Worm (Caenorhabditis elegans): ENCODE results near the gene pdk-1.
A peak's percentile ranks its signal among the peaks of the same experiment; 100 is the strongest.

The pdk-1 gene

DNA sequence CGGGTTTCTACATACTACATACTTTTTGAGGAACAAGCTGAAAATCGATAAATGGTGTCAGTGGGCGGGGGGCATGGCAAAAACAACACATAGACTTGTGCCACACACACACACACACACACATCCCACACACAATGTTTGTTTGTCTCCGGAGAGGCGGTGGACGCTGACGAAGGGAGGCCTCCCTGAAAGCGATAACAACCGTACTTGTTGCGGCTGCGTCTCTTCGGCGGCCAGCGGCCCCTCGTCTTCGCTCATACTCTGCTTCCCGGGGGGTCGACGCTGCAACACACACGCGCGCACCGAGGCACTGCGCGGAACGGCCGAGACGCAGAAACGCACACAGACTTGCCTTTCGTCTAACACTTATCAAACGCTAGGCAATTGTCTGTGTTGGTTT, 1.4 kb upstream of the pdk-1 start (continued):
- peak; percentile 42 for TF ChIP-seq aha-1 (tag)
- no peak for TF ChIP-seq Y5F2A.4 (GFP tag; optimal IDR thresholded peaks at IDR 0.05)
- TF ChIP-seq egl-43 (GFP tag; IDR thresholded peaks at IDR 0.05) = peak; percentile 72
- no peak for TF ChIP-seq zag-1 (tag; optimal IDR thresholded peaks at IDR 0.05)
- TF ChIP-seq spr-3 (GFP tag; optimal IDR thresholded peaks at IDR 0.05) = no peak
- peak in 1 of 2 experiments; percentile 26 for TF ChIP-seq lsy-2 (tag; optimal IDR thresholded peaks at IDR 0.05)
- peak; percentile 33 for TF ChIP-seq nhr-102 (tag; optimal IDR thresholded peaks at IDR 0.05)
- TF ChIP-seq zfp-3 (GFP tag; conservative IDR thresholded peaks at IDR 0.05) = no peak
- no peak for TF ChIP-seq F10B5.3 (tag; optimal IDR thresholded peaks at IDR 0.05)
- no peak for TF ChIP-seq daf-19 (GFP tag; conservative IDR thresholded peaks at IDR 0.05)
- no peak for TF ChIP-seq Y105C5A.15 (GFP tag; IDR thresholded peaks at IDR 0.05)
- TF ChIP-seq fkh-10 (GFP tag; optimal IDR thresholded peaks at IDR 0.05) = no peak
- TF ChIP-seq madf-5 (GFP tag; IDR thresholded peaks at IDR 0.05) = no peak
- TF ChIP-seq Y75B8A.6 (GFP tag; IDR thresholded peaks at IDR 0.05) = no peak
- TF ChIP-seq unc-62 (GFP tag; optimal IDR thresholded peaks at IDR 0.05 in 1 of 2) = no peak
- no peak for TF ChIP-seq unc-62 (tag; optimal IDR thresholded peaks at IDR 0.05)
- TF ChIP-seq ztf-11 (tag; optimal IDR thresholded peaks at IDR 0.05) = no peak
- TF ChIP-seq tra-1 (GFP tag; IDR thresholded peaks at IDR 0.05) = peak; percentile 69; the same call in 1 of the 2 replicates
- peak; percentile 43 for TF ChIP-seq nhr-77 (tag; optimal IDR thresholded peaks at IDR 0.05)
- TF ChIP-seq nhr-11 (tag; optimal IDR thresholded peaks at IDR 0.05) = peak; percentile 27
- no peak for TF ChIP-seq ama-1 (optimal IDR thresholded peaks at IDR 0.05)
- TF ChIP-seq unc-130 (GFP tag; optimal IDR thresholded peaks at IDR 0.05) = no peak
- no peak for TF ChIP-seq nhr-42 (GFP tag; IDR thresholded peaks at IDR 0.05)
- peak; percentile 70 for TF ChIP-seq nhr-6 (tag; optimal IDR thresholded peaks at IDR 0.05)
- TF ChIP-seq dmd-8 (GFP tag; IDR thresholded peaks at IDR 0.05) = 0 out of 2 replicates have a peak, but pooled peaks have one; percentile 9
- TF ChIP-seq gei-8 (GFP tag; optimal IDR thresholded peaks at IDR 0.05) = no peak
- no peak for TF ChIP-seq D1046.2 (GFP tag; IDR thresholded peaks at IDR 0.05)
- no peak for TF ChIP-seq nhr-111 (GFP tag; optimal IDR thresholded peaks at IDR 0.05)
- TF ChIP-seq R02D3.7 (tag; optimal IDR thresholded peaks at IDR 0.05) = no peak
- TF ChIP-seq pqm-1 (tag; optimal IDR thresholded peaks at IDR 0.05) = peak; percentile 25
- TF ChIP-seq F44E2.7 (GFP tag; IDR thresholded peaks at IDR 0.05) = no peak
- no peak for TF ChIP-seq unc-39 (tag; optimal IDR thresholded peaks at IDR 0.05)
- peak; percentile 32 to 66 for TF ChIP-seq daf-16 (GFP tag; optimal IDR thresholded peaks at IDR 0.05)
- peak; percentile 84 for TF ChIP-seq daf-16 (tag; optimal IDR thresholded peaks at IDR 0.05)
- TF ChIP-seq madf-9 (GFP tag; conservative IDR thresholded peaks at IDR 0.05) = no peak; the same call in 1 of the 2 replicates
- peak; percentile 81 to 85 for TF ChIP-seq mdl-1 (tag; optimal IDR thresholded peaks at IDR 0.05)
- TF ChIP-seq F49E8.2 (tag; optimal IDR thresholded peaks at IDR 0.05; ENCODE audit: borderline replicate concordance) = no peak
- 0 out of 2 replicates have a peak, but pooled peaks have one; percentile 36 for TF ChIP-seq nhr-41 (GFP tag; IDR thresholded peaks at IDR 0.05)
- TF ChIP-seq hlh-30 (tag; optimal IDR thresholded peaks at IDR 0.05; ENCODE audit: insufficient read depth) = peak; percentile 66

DNA sequence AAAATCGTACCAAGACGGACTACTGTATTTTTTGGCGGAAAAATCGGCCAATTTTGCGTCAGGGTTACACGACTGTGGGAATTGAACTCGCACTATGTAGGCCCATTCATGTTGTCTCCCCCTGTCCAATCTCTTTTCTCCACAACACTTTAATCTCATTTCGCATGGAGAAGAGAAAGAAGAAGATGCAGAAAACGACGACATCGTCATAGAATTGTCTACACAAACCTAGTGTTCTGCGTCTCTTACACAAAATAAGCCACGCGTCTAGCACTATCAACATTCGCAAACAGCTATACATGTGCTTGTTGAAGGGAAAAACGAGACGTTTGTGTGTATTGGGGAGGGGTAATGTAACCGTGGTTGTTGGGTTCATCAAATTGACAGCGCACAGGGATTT, 1.9 kb downstream of the pdk-1 start:
- TF ChIP-seq ama-1 (optimal IDR thresholded peaks at IDR 0.05) = no peak
- TF ChIP-seq pqm-1 (tag; optimal IDR thresholded peaks at IDR 0.05) = peak; percentile 4
- peak; percentile 96 for TF ChIP-seq mxl-3 (GFP tag; optimal IDR thresholded peaks at IDR 0.05)
- TF ChIP-seq Y5F2A.4 (GFP tag; optimal IDR thresholded peaks at IDR 0.05) = peak; percentile 64
- peak; percentile 90 for TF ChIP-seq mes-2 (tag; optimal IDR thresholded peaks at IDR 0.05; ENCODE audit: poor library complexity, severe bottlenecking)
- TF ChIP-seq rbr-2 (tag; optimal IDR thresholded peaks at IDR 0.05) = peak; percentile 87
- TF ChIP-seq cey-2 (tag; optimal IDR thresholded peaks at IDR 0.05; ENCODE audit: borderline replicate concordance, insufficient read depth) = no peak
- peak; percentile 93 for TF ChIP-seq nhr-77 (tag; optimal IDR thresholded peaks at IDR 0.05)
- TF ChIP-seq F10B5.3 (tag; optimal IDR thresholded peaks at IDR 0.05) = peak; percentile 15
- TF ChIP-seq spr-1 (tag; optimal IDR thresholded peaks at IDR 0.05) = peak; percentile 83
- peak; percentile 71 for TF ChIP-seq T20F7.1 (GFP tag; optimal IDR thresholded peaks at IDR 0.05)
- peak; percentile 60 for TF ChIP-seq jun-1 (tag; optimal IDR thresholded peaks at IDR 0.05)
- TF ChIP-seq ceh-28 (tag; optimal IDR thresholded peaks at IDR 0.05) = no peak
- TF ChIP-seq lin-29 (GFP tag; IDR thresholded peaks at IDR 0.05) = peak; percentile 69
- no peak for TF ChIP-seq Y48G9A.11 (GFP tag; IDR thresholded peaks at IDR 0.05)
- TF ChIP-seq hmg-1.1 (GFP tag; IDR thresholded peaks at IDR 0.05) = peak; percentile 96
- TF ChIP-seq F37D6.2 (tag; optimal IDR thresholded peaks at IDR 0.05) = peak; percentile 92
- TF ChIP-seq mep-1 (tag; optimal IDR thresholded peaks at IDR 0.05) = peak; percentile 93
- TF ChIP-seq ceh-20 (GFP tag; IDR thresholded peaks at IDR 0.05) = peak; percentile 79

All from whole organism, L4 larva.